Worm (Caenorhabditis elegans) whole organism, L2 larva: Measurements from ENCODE around the gene ZK892.6.

Experiments used
- blmp-1 ChIP-seq: sonication (generic microtip); optimal IDR thresholded peaks from 2 replicates; lab custom pipeline; 2017; ENCODE audit warnings: missing genetic modification characterization, mild to moderate bottlenecking, missing compliant biosample characterization, antibody characterized with exemption, moderate library complexity; ENCODE audit not compliant: insufficient read depth
- ceh-16 ChIP-seq: fragments of 150-350 bp; optimal IDR thresholded peaks from 2 replicates; lab custom pipeline; 2014; ENCODE audit warnings: missing biosample characterization, missing genetic modification characterization
- nhr-129 ChIP-seq: fragments of 150-350 bp; optimal IDR thresholded peaks from 2 replicates; lab custom pipeline; 2014; ENCODE audit warnings: missing biosample characterization, missing genetic modification characterization
- nhr-21 ChIP-seq: fragments of 150-350 bp; optimal IDR thresholded peaks from 2 replicates; lab custom pipeline; 2014; ENCODE audit warnings: missing biosample characterization, missing genetic modification characterization
- nhr-6 ChIP-seq: fragments of 150-350 bp; optimal IDR thresholded peaks from 2 replicates; lab custom pipeline; 2014; ENCODE audit warnings: missing biosample characterization, missing genetic modification characterization
- snpc-4 ChIP-seq: fragments of 150-350 bp; optimal IDR thresholded peaks from 2 replicates; lab custom pipeline; 2014; ENCODE audit warnings: missing biosample characterization, missing genetic modification characterization
- unc-39 ChIP-seq: fragments of 150-350 bp; optimal IDR thresholded peaks from 2 replicates; lab custom pipeline; 2014; ENCODE audit warnings: missing biosample characterization, missing genetic modification characterization
- ztf-4 ChIP-seq: fragments of 150-350 bp; optimal IDR thresholded peaks from 2 replicates; lab custom pipeline; 2014; ENCODE audit warnings: missing biosample characterization, missing genetic modification characterization

DNA sequence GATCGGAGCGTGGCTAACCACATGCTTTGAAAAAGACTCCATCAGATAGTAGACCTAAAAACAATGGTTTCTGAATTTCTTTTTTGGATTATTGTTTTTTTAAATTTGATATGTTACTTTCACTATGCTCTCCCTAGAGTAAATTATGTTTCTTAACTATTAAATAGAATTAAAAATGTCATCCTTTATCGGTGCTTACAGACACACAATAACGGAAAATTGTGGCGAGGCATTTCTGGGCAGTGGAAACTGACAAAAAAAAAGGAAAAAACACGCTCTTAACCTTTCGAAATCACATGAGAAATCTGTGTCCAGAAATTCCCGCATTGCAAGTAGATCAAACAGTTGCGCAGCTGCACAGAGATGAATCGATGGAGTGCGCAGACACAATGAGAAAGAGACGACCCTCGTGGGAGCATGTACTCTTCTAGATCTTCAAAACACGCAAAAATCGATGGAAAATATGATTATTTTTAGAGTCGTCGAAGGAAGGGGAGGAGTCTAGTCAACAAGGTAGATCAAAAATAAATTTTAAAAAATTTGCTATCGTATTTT, at the start of gene ZK892.6:
- TF ChIP-seq ceh-16 (tag; lab: Kevin White, UChicago) (no peak), snpc-4 (tag; lab: Kevin White, UChicago) (no peak), blmp-1 (no peak), nhr-6 (no peak), ztf-4 (tag; lab: Kevin White, UChicago) (no peak), unc-39 (tag; lab: Kevin White, UChicago) (no peak), nhr-129 (no peak), nhr-21 (tag; lab: Kevin White, UChicago) (no peak)
